Worm (Caenorhabditis elegans): ENCODE data around the gene ram-2.

Gene ram-2

DNA sequence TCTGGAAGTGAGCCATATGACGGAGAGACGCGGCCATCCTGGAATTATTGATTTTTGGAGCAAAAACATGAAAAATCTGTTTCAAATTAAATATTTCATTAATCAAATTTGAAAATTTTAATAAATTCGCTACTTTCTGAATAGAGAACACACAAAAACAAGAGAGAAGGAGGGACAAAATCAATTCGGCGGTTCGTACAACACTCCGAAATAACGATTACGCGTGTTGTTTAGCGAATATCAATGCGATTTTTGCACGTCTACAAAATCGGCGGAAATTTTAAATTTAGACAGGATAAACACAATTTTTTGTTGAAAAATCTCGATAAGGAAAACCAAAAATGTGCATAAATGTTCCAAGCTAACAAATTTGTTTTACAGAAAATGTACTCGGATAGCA, 33.2 kb upstream of the ram-2 start, which contains the start of the genes sdhd-1 and ilkp-1:
Gene sdhd-1, minus strand, starts transcription at position 38 of the 400 bp plus-strand sequence.
Gene ilkp-1, plus strand, starts transcription at position 380 of the 400 bp plus-strand sequence.
- TF ChIP-seq hlh-1 (tag; optimal IDR thresholded peaks at IDR 0.05) (no peak), lsy-2 (tag; optimal IDR thresholded peaks at IDR 0.05) (peak; percentile 49), ceh-43 (GFP tag; optimal IDR thresholded peaks at IDR 0.05) (no peak), mls-2 (tag; optimal IDR thresholded peaks at IDR 0.05) (no peak), sptf-1 (tag; optimal IDR thresholded peaks at IDR 0.05) (no peak), ces-1 (GFP tag; optimal IDR thresholded peaks at IDR 0.05) (peak; percentile 71)

DNA sequence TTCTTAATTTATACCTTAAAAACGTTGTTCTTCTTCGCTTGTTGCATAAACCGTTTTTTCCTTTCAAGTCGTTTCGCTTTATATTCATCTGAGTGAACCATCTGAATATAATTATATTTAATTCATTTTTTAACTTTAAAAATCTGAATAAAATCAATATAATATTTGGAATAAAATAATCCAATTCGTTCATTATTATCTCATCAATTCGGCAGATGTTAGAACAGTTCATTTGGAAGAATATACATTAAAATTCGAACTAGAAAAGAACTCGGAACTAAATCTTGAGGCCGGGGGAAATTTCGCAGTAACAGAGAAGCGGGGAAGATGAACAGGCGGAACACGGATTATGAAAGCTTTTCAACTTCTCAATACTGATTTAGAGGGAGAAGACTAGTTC, 32.2 kb upstream of the ram-2 start, which contains the start of gene F33A8.4:
Gene F33A8.4, minus strand, starts transcription at position 101 of the 400 bp plus-strand sequence.
- TF ChIP-seq pha-4 (tag; optimal IDR thresholded peaks at IDR 0.05) (no peak), elt-1 (tag; optimal IDR thresholded peaks at IDR 0.05; ENCODE audit: borderline replicate concordance, insufficient read depth) (no peak), unc-120 (tag; optimal IDR thresholded peaks at IDR 0.05; ENCODE audit: poor library complexity, severe bottlenecking) (no peak), tbx-8 (GFP tag; optimal IDR thresholded peaks at IDR 0.05) (no peak), drap-1 (GFP tag; optimal IDR thresholded peaks at IDR 0.05) (no peak), bed-3 (GFP tag; optimal IDR thresholded peaks at IDR 0.05) (no peak), nhr-2 (tag; optimal IDR thresholded peaks at IDR 0.05) (no peak), zip-8 (tag; optimal IDR thresholded peaks at IDR 0.05) (no peak), ceh-39 (tag; optimal IDR thresholded peaks at IDR 0.05) (no peak), mep-1 (tag; optimal IDR thresholded peaks at IDR 0.05) (no peak), nhr-76 (tag; optimal IDR thresholded peaks at IDR 0.05) (no peak), mls-2 (tag; optimal IDR thresholded peaks at IDR 0.05) (no peak), ceh-43 (GFP tag; optimal IDR thresholded peaks at IDR 0.05) (no peak), lin-32 (GFP tag; optimal IDR thresholded peaks at IDR 0.05) (no peak), nhr-12 (tag; optimal IDR thresholded peaks at IDR 0.05) (no peak), nhr-28 (tag; optimal IDR thresholded peaks at IDR 0.05) (no peak)

DNA sequence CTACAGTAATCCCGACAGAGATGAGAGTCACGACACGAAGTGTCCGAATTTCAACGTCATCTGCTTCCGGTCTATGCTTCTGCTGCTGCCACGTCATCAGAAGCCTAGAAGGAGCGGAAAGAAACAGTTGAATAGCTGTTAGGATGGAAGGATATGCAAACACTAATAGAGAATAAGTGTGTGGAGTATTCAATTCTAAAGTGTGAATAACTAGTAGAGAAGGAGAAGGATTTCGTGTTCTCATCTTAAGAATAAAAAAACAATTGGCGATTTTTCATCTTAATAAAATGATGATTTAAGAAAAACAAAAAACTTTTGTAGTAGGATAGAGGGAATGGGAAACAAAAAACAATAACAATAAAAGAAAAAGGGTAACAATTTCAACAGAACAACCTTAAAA, 29.2 kb upstream of the ram-2 start, which contains the start of gene col-83:
Gene col-83, minus strand, starts transcription at position 101 of the 400 bp plus-strand sequence.
- TF ChIP-seq hlh-1 (tag; optimal IDR thresholded peaks at IDR 0.05) (no peak), mep-1 (tag; optimal IDR thresholded peaks at IDR 0.05) (no peak), nhr-12 (tag; optimal IDR thresholded peaks at IDR 0.05) (no peak), nhr-76 (tag; optimal IDR thresholded peaks at IDR 0.05) (no peak), ztf-11 (tag; optimal IDR thresholded peaks at IDR 0.05) (no peak)

DNA sequence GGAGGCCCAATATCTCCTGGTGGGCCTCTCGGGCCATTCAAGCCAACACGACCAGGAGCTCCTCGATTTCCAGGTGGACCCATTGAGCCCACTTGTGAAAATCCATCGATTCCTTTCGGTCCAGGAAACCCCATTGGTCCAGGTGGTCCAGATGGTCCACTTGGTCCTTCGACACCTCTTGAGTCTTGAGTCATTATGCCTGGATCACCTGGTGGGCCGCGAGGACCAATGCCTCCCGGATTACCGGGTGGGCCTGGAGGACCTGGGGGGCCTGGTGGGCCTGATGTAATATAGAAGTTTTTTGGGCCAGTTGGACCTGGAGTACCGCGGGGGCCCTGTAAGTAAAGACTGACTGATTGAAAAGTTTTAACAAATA, 27.5 kb upstream of the ram-2 start:
- TF ChIP-seq sem-2 (GFP tag; optimal IDR thresholded peaks at IDR 0.05) (no peak), nhr-2 (tag; optimal IDR thresholded peaks at IDR 0.05) (no peak), sptf-1 (tag; optimal IDR thresholded peaks at IDR 0.05) (no peak), elt-1 (tag; optimal IDR thresholded peaks at IDR 0.05; ENCODE audit: borderline replicate concordance, insufficient read depth) (no peak), cnd-1 (tag; optimal IDR thresholded peaks at IDR 0.05) (no peak), M03D4.4 (tag; optimal IDR thresholded peaks at IDR 0.05) (no peak), ceh-83 (GFP tag; optimal IDR thresholded peaks at IDR 0.05) (no peak), bed-3 (GFP tag; optimal IDR thresholded peaks at IDR 0.05) (no peak), lin-32 (GFP tag; optimal IDR thresholded peaks at IDR 0.05) (no peak), ces-1 (GFP tag; optimal IDR thresholded peaks at IDR 0.05) (no peak), mab-5 (tag; optimal IDR thresholded peaks at IDR 0.05) (no peak), ceh-43 (GFP tag; optimal IDR thresholded peaks at IDR 0.05) (no peak)

DNA sequence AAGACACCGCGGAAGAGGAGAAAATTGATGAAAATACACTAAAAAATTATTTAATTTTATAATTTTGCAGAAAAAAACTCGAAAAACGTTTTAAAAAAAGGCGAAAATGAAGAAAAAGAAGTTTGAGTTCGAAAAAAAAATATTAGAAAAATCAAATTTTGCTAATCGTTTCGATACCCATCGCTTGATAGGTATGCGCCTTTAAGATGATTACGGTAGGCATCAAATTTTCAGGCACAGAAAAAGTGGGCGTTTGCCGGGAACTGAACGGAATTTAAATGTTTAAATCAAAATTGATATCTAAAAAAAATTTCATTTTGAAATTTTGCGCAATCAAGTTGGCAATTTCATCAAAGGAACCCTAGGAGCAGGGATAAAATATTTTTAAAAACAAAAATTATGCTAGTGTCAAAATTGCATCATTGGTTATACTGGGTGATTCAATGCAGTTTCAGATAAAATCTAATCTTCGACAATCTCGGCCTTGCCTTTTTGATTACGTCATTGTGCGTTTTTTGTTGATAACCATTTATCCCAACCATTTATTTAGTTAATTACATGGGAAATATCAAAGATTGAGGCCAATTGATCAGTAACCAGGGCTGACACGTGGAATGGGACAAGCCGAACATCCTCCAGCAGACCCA, 27.0 kb upstream of the ram-2 start:
- TF ChIP-seq zip-8 (tag; optimal IDR thresholded peaks at IDR 0.05) (peak; percentile 88), flh-1 (GFP tag; optimal IDR thresholded peaks at IDR 0.05) (no peak), lsy-2 (tag; optimal IDR thresholded peaks at IDR 0.05) (no peak), elt-1 (tag; optimal IDR thresholded peaks at IDR 0.05; ENCODE audit: borderline replicate concordance, insufficient read depth) (peak; percentile 97)

DNA sequence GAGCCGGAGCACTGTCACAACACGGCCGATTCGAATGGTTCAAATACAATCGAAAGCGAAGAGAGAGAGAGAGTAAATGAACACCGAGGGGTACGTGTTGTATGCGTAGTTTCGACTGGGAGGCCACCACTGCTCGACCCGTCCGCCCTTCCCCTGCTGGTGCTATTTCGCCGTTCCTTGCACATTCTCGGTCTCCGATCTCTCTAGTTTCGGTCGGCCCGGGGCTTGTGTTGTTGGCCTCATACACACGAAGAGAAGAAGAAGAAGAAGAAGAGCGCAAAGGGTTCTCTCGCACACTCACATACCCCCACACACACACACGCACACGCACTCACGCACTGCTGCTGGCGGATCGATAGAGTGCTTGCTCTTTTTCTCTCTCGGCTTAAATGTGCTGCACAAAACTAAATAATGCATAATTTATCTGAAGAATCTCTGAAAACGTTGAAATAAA, 26.2 kb upstream of the ram-2 start:
- TF ChIP-seq blmp-1 (tag; optimal IDR thresholded peaks at IDR 0.05) (no peak), lin-32 (GFP tag; optimal IDR thresholded peaks at IDR 0.05) (peak; percentile 41), nhr-2 (tag; optimal IDR thresholded peaks at IDR 0.05) (peak; percentile 37), elt-3 (tag; optimal IDR thresholded peaks at IDR 0.05) (no peak), mab-5 (tag; optimal IDR thresholded peaks at IDR 0.05) (no peak), cnd-1 (tag; optimal IDR thresholded peaks at IDR 0.05) (peak; percentile 51), zip-8 (tag; optimal IDR thresholded peaks at IDR 0.05) (no peak), pha-4 (tag; optimal IDR thresholded peaks at IDR 0.05) (peak; percentile 30), hlh-1 (tag; optimal IDR thresholded peaks at IDR 0.05) (peak; percentile 68), mep-1 (tag; optimal IDR thresholded peaks at IDR 0.05) (peak; percentile 28), lin-13 (tag; optimal IDR thresholded peaks at IDR 0.05) (peak; percentile 45), drap-1 (GFP tag; optimal IDR thresholded peaks at IDR 0.05) (peak; percentile 67), M03D4.4 (tag; optimal IDR thresholded peaks at IDR 0.05) (peak; percentile 56), ztf-11 (tag; optimal IDR thresholded peaks at IDR 0.05) (peak; percentile 42), bed-3 (GFP tag; optimal IDR thresholded peaks at IDR 0.05) (no peak), tbx-8 (GFP tag; optimal IDR thresholded peaks at IDR 0.05) (no peak), unc-120 (tag; optimal IDR thresholded peaks at IDR 0.05; ENCODE audit: poor library complexity, severe bottlenecking) (peak; percentile 81), nhr-12 (tag; optimal IDR thresholded peaks at IDR 0.05) (no peak), snpc-4 (tag; optimal IDR thresholded peaks at IDR 0.05) (no peak), flh-1 (GFP tag; optimal IDR thresholded peaks at IDR 0.05) (no peak), elt-1 (tag; optimal IDR thresholded peaks at IDR 0.05; ENCODE audit: borderline replicate concordance, insufficient read depth) (no peak), ceh-39 (tag; optimal IDR thresholded peaks at IDR 0.05) (peak; percentile 84), ceh-83 (GFP tag; optimal IDR thresholded peaks at IDR 0.05) (peak; percentile 9), ceh-43 (GFP tag; optimal IDR thresholded peaks at IDR 0.05) (no peak), nhr-237 (tag; optimal IDR thresholded peaks at IDR 0.05) (peak; percentile 3), lsy-2 (tag; optimal IDR thresholded peaks at IDR 0.05) (peak; percentile 25), unc-39 (tag; optimal IDR thresholded peaks at IDR 0.05) (no peak), nhr-76 (tag; optimal IDR thresholded peaks at IDR 0.05) (no peak)

Measured in whole organism, mixed stage, embryonic.